Fruit fly (Drosophila melanogaster): ENCODE results near the gene CG14434.

- TF ChIP-seq CG11085 (GFP tag; IDR thresholded peaks at IDR 0.05) (peak; percentile 54), Dek (tag; optimal IDR thresholded peaks at IDR 0.05) (peak; percentile 77), H15 (GFP tag; IDR thresholded peaks at IDR 0.05) (peak; percentile 81), mam (GFP tag; optimal IDR thresholded peaks at IDR 0.05) (peak; percentile 65), Ada2b (GFP tag; IDR thresholded peaks at IDR 0.05) (peak; percentile 85), Lpt (GFP tag; optimal IDR thresholded peaks at IDR 0.05) (no peak), D19A (tag; optimal IDR thresholded peaks at IDR 0.05) (peak; percentile 82), Awh (GFP tag; IDR thresholded peaks at IDR 0.05) (peak; percentile 54; the same call in 1 of the 2 replicates), fd96Cb (tag; optimal IDR thresholded peaks at IDR 0.05) (peak; percentile 77)
These were observed 12.4 kb downstream of the CG14434 start for dm6 chrX:6854563-6854962.
